Worm (Caenorhabditis elegans) whole organism, midembryonic: ENCODE measurements around the gene C14B1.3.
"Not testable (repeated sequence)": the region's sequence is repeated elsewhere in the genome, so short reads cannot be mapped to it uniquely, and the experiment has no call there.

Experiments
- T22C8.4 ChIP-seq: fragments of 200-800 bp; sonication (Bioruptor generic); IDR thresholded peaks from 2 replicates; pipeline ENCODE4 v1.3.6; 2022; ENCODE audit warnings: missing genetic modification characterization, missing compliant biosample characterization
- cog-1 ChIP-seq: sonication (generic microtip); optimal IDR thresholded peaks from 2 replicates; lab custom pipeline; 2016; ENCODE audit warnings: missing genetic modification characterization, missing compliant biosample characterization
- flt-1 ChIP-seq: fragments of 200-800 bp; sonication (Bioruptor generic); IDR thresholded peaks from 2 replicates; pipeline ENCODE4 v1.3.6; 2022; ENCODE audit warnings: missing genetic modification characterization, missing compliant biosample characterization
- ref-1 ChIP-seq: fragments of 200-800 bp; sonication (Bioruptor generic); conservative IDR thresholded peaks from 2 replicates; pipeline ENCODE4 v1.3.6; 2022; ENCODE audit warnings: missing genetic modification reagents, missing genetic modification characterization, missing compliant biosample characterization
- tab-1 ChIP-seq: fragments of 200-800 bp; sonication (Bioruptor generic); IDR thresholded peaks from 2 replicates; pipeline ENCODE4 v1.3.6; 2022; ENCODE audit warnings: missing genetic modification characterization, missing compliant biosample characterization
- ztf-23 ChIP-seq: fragments of 200-800 bp; sonication (Bioruptor generic); IDR thresholded peaks from 2 replicates; pipeline ENCODE4 v1.3.6; 2022; ENCODE audit warnings: missing genetic modification reagents, missing genetic modification characterization, missing compliant biosample characterization
- ztf-29 ChIP-seq: fragments of 200-800 bp; sonication (Bioruptor generic); IDR thresholded peaks from 2 replicates; pipeline ENCODE4 v1.3.6; 2022; ENCODE audit warnings: missing genetic modification reagents, missing genetic modification characterization, missing compliant biosample characterization

DNA sequence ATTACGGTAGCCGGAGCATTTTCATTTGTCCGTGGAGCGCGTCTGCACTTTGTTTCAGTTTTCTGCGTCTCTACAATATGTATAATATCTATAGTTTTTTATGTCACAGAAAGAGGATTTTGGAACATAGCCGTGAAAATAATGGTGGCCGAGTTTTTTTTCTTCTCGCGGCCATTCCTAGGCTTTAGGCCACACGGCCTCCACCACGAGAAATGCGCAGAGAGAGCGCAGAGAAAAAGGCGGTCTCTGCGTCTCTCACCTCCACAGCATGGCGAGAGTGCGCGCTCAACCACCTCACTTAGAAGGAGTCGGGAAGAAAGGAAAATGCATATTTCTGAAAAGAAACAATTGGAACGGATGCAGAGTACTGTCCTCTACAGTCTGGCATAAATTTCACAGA, 8.0 kb upstream of the C14B1.3 start:
- TF ChIP-seq T22C8.4 (GFP tag; lab: Robert Waterston, UW); ztf-29; flt-1 (GFP tag; lab: Robert Waterston, UW); cog-1 (tag; lab: Kevin White, UChicago); tab-1 (GFP tag; lab: Robert Waterston, UW): not testable (repeated sequence)
- TF ChIP-seq ref-1 (GFP tag; lab: Robert Waterston, UW): 0 out of 2 replicates have a peak, but pooled peaks have one; percentile 15
- TF ChIP-seq ztf-23: peak; percentile 81
